Worm (Caenorhabditis elegans): ENCODE results near the gene abu-4.

- no peak for TF ChIP-seq ceh-63 (GFP tag; optimal IDR thresholded peaks at IDR 0.05)
- no peak for TF ChIP-seq ztf-4 (tag; optimal IDR thresholded peaks at IDR 0.05)
- no peak for TF ChIP-seq nhr-76 (tag; optimal IDR thresholded peaks at IDR 0.05)
- TF ChIP-seq ces-1 (GFP tag; optimal IDR thresholded peaks at IDR 0.05): no peak
- no peak for TF ChIP-seq lin-15B (tag; optimal IDR thresholded peaks at IDR 0.05)
- TF ChIP-seq fos-1 (tag; optimal IDR thresholded peaks at IDR 0.05): no peak
- no peak for TF ChIP-seq mab-9 (GFP tag; IDR thresholded peaks at IDR 0.05)
- no peak for TF ChIP-seq snpc-4 (tag; optimal IDR thresholded peaks at IDR 0.05)
- TF ChIP-seq lir-3 (tag; optimal IDR thresholded peaks at IDR 0.05; ENCODE audit: poor library complexity): no peak
- peak in 1 of 6 experiments; percentile 47 for TF ChIP-seq elt-3 (tag; optimal IDR thresholded peaks at IDR 0.05)
These were observed 6.9 kb downstream of the abu-4 start, which contains the start of gene nhr-228 for ce11 chrV:2281499-2281898.

Data from whole organism, L1 larva.